Fruit fly (Drosophila melanogaster) whole organism, wandering third instar larva: Measurements from ENCODE around the gene CG4511.

Source experiments
- CG9705 ChIP-seq: fragments of 200-800 bp; sonication (Bioruptor generic); optimal IDR thresholded peaks from 2 replicates; lab custom pipeline; 2018; ENCODE audit warnings: missing biosample characterization, mild to moderate bottlenecking, missing genetic modification characterization
- CrebA ChIP-seq: fragments of 200-800 bp; sonication (Bioruptor generic); optimal IDR thresholded peaks from 2 replicates; lab custom pipeline; 2016; ENCODE audit warnings: missing biosample characterization, mild to moderate bottlenecking, missing genetic modification characterization, borderline replicate concordance
- Dfd ChIP-seq: fragments of >200 bp; optimal IDR thresholded peaks from 2 replicates; lab custom pipeline; 2017; ENCODE audit warnings: missing biosample characterization, missing genetic modification characterization
- Dif ChIP-seq: fragments of 200-275, 200-300 bp; sonication (Bioruptor generic); optimal IDR thresholded peaks from 2 replicates; lab custom pipeline; 2018; ENCODE audit warnings: missing biosample characterization, missing genetic modification characterization; ENCODE audit not compliant: partially characterized antibody
- GATAd ChIP-seq: sonication (Bioruptor generic); optimal IDR thresholded peaks from 2 replicates; lab custom pipeline; 2016; ENCODE audit warnings: missing biosample characterization, missing genetic modification characterization
- Hnf4 ChIP-seq: fragments of 200-800 bp; sonication (Bioruptor generic); optimal IDR thresholded peaks from 2 replicates; lab custom pipeline; 2016; ENCODE audit warnings: missing biosample characterization, mild to moderate bottlenecking, missing genetic modification characterization
- Hr78 ChIP-seq: fragments of >200 bp; optimal IDR thresholded peaks from 2 replicates; lab custom pipeline; 2017; ENCODE audit warnings: missing biosample characterization, missing genetic modification characterization
- Hr83 ChIP-seq: fragments of 200-300 bp; sonication (Bioruptor generic); optimal IDR thresholded peaks from 2 replicates; lab custom pipeline; 2016; ENCODE audit warnings: missing biosample characterization, mild to moderate bottlenecking, missing genetic modification characterization, moderate library complexity; ENCODE audit not compliant: poor library complexity, severe bottlenecking
- Jra ChIP-seq: sonication (Bioruptor generic); optimal IDR thresholded peaks from 2 replicates; lab custom pipeline; 2016; ENCODE audit warnings: missing biosample characterization, missing genetic modification characterization
- Mio ChIP-seq: sonication (Bioruptor generic); optimal IDR thresholded peaks from 2 replicates; lab custom pipeline; 2016; ENCODE audit warnings: missing biosample characterization, missing genetic modification characterization
- Myc ChIP-seq: fragments of >200 bp; optimal IDR thresholded peaks from 2 replicates; lab custom pipeline; 2017
- OdsH ChIP-seq: fragments of 200-800 bp; sonication (Bioruptor generic); optimal IDR thresholded peaks from 2 replicates; lab custom pipeline; 2016; ENCODE audit warnings: missing biosample characterization, mild to moderate bottlenecking, missing genetic modification characterization
- Rel ChIP-seq, 2 experiments: fragments of 200-800 bp; sonication (Bioruptor generic) in 1 of 2; optimal IDR thresholded peaks; 2 replicates in 1 of 2; 3 replicates in 1 of 2; lab custom pipeline; 2016 to 2019; ENCODE audit warnings: mild to moderate bottlenecking in 2 of 2, missing biosample characterization in 2 of 2, missing genetic modification characterization in 2 of 2, moderate library complexity in 1 of 2
- Sp1 ChIP-seq: fragments of 200-800 bp; sonication (Bioruptor generic); optimal IDR thresholded peaks from 3 replicates; lab custom pipeline; 2019; ENCODE audit warnings: missing biosample characterization, mild to moderate bottlenecking, missing genetic modification characterization, moderate library complexity
- Vsx2 ChIP-seq: fragments of 200-300, 225-300 bp; sonication (Bioruptor generic); optimal IDR thresholded peaks from 2 replicates; lab custom pipeline; 2018; ENCODE audit warnings: missing biosample characterization, missing genetic modification characterization; ENCODE audit not compliant: partially characterized antibody
- br ChIP-seq: fragments of 200-800 bp; sonication (Bioruptor generic); optimal IDR thresholded peaks from 2 replicates; lab custom pipeline; 2016; ENCODE audit warnings: missing biosample characterization, missing genetic modification characterization
- dl ChIP-seq, 2 experiments: fragments of 175-275, 200-275 bp in 1 of 2; fragments of 200-275 bp in 1 of 2; sonication (Bioruptor generic); optimal IDR thresholded peaks; lab custom pipeline; 2018; ENCODE audit warnings: mild to moderate bottlenecking in 2 of 2, missing biosample characterization in 2 of 2, missing genetic modification characterization in 2 of 2, moderate library complexity in 2 of 2; ENCODE audit not compliant: partially characterized antibody in 2 of 2, insufficient read depth in 1 of 2
- dmrt93B ChIP-seq: fragments of 200-800 bp; sonication (Bioruptor generic); optimal IDR thresholded peaks from 2 replicates; lab custom pipeline; 2018; ENCODE audit warnings: missing biosample characterization, mild to moderate bottlenecking, missing genetic modification characterization
- dsf ChIP-seq: sonication (Bioruptor generic); optimal IDR thresholded peaks from 2 replicates; lab custom pipeline; 2016; ENCODE audit warnings: missing biosample characterization, missing genetic modification characterization, borderline replicate concordance
- ey ChIP-seq: fragments of 200-800 bp; sonication (Bioruptor generic); optimal IDR thresholded peaks from 2 replicates; lab custom pipeline; 2016; ENCODE audit warnings: missing biosample characterization, missing genetic modification characterization
- foxo ChIP-seq, 2 experiments: fragments of 200-800 bp; sonication (Bioruptor generic); optimal IDR thresholded peaks; 2 replicates in 1 of 2; 3 replicates in 1 of 2; lab custom pipeline; 2016 to 2017; ENCODE audit warnings: missing biosample characterization in 2 of 2, missing genetic modification characterization in 2 of 2
- fru ChIP-seq: fragments of 200-800 bp; sonication (Bioruptor generic); optimal IDR thresholded peaks from 3 replicates; lab custom pipeline; 2016; ENCODE audit warnings: missing biosample characterization, mild to moderate bottlenecking, missing genetic modification characterization
- h ChIP-seq: fragments of 200-800 bp; sonication (Bioruptor generic); optimal IDR thresholded peaks from 3 replicates; lab custom pipeline; 2016; ENCODE audit warnings: missing biosample characterization, mild to moderate bottlenecking, missing genetic modification characterization
- jim ChIP-seq: fragments of 175-275, 200-325 bp; sonication (Bioruptor generic); optimal IDR thresholded peaks from 2 replicates; lab custom pipeline; 2016; ENCODE audit warnings: missing biosample characterization, mild to moderate bottlenecking, missing genetic modification characterization
- lola ChIP-seq: fragments of >200 bp; optimal IDR thresholded peaks from 2 replicates; lab custom pipeline; 2017; ENCODE audit warnings: missing biosample characterization, missing genetic modification characterization
- pan ChIP-seq: fragments of >200 bp; optimal IDR thresholded peaks from 2 replicates; lab custom pipeline; 2017
- psq ChIP-seq: fragments of 200-800 bp; sonication (Bioruptor generic); optimal IDR thresholded peaks from 3 replicates; lab custom pipeline; 2017; ENCODE audit warnings: missing biosample characterization, mild to moderate bottlenecking, missing genetic modification characterization, moderate library complexity
- rgr ChIP-seq: fragments of 200-800 bp; sonication (Bioruptor generic); optimal IDR thresholded peaks from 3 replicates; lab custom pipeline; 2016; ENCODE audit warnings: missing biosample characterization, mild to moderate bottlenecking, missing genetic modification characterization
- sage ChIP-seq: fragments of 200-800 bp; sonication (Bioruptor generic); optimal IDR thresholded peaks from 2 replicates; lab custom pipeline; 2016; ENCODE audit warnings: missing biosample characterization, mild to moderate bottlenecking, missing genetic modification characterization
- sv ChIP-seq: fragments of 200-800 bp; sonication (Bioruptor generic); optimal IDR thresholded peaks from 3 replicates; lab custom pipeline; 2016; ENCODE audit warnings: missing biosample characterization, missing genetic modification characterization
- tai ChIP-seq: sonication (Bioruptor generic); optimal IDR thresholded peaks from 2 replicates; lab custom pipeline; 2016; ENCODE audit warnings: missing biosample characterization, missing genetic modification characterization
- woc ChIP-seq: sonication (Bioruptor generic); optimal IDR thresholded peaks from 2 replicates; lab custom pipeline; 2016; ENCODE audit warnings: missing biosample characterization, mild to moderate bottlenecking, missing genetic modification characterization

The CG4511 gene

DNA sequence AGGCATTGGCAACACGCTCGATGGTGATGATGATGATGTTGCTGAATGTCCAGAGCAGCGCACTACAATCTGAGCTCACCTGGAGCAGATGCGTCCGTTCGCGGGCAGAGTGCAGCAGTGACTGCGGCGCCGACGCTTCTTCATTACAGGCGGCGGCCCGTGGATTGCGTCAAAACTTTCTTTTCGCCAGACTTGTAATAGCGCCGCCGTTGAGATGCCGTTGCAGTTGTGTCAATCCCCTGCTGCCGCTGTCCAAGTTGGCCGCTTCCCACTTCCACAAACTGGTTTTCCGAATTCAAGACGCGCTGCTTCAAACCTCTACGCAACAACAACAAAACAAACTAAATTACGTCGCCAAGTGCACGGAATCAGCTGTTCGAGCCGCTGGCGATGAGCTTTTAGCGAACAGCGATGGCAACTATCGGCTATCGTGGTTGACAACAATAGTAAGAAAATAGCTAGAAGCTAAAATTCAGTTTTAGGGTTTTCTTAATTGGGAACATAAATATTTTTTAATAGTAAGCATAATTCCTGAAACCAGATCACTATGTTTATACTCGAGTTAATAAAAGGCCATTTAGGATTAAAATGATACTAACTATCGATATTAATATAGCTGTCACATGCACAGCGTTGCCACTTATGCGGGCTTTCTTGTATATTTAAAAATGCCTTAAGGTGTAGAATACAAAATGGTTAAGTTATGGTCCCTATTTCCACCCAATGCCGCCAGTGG, 27.7 kb downstream of the CG4511 start, which contains the start of gene Tpc1 (continued):
- TF ChIP-seq OdsH (GFP tag; lab: Kevin White, UChicago): no peak

DNA sequence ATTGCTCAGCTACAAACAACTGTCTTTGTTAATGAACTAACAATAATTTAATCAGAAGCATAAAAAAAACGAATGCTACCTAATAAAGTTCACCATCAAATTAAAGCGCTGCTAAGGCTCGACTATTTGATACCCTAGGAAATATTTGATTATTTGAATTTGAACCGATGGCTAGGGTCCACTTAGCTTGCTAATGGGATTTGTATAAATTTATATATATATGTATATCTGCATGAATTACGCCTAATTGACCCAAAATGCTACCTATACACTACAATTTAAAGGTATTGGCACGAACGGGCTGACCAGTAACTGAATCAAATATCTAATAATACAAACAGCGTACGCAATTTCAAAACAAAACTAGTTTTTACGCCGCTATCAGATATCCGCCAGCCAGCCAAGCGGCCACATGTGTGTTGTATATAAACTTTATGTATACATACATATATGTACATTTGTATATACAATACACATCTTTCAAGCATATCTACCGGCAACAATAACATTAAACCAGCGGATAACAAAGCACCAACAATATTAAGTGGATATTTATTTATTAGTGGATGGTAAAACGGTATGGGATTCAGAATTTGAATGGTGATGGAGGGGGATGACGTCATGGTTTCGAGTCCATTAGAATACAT, 29.9 kb downstream of the CG4511 start:
- peak in 1 of 2 experiments; percentile 20 for TF ChIP-seq foxo (GFP tag; optimal IDR thresholded peaks at IDR 0.05; lab: Kevin White, UChicago)
- TF ChIP-seq sv (GFP tag; lab: Kevin White, UChicago): peak; percentile 0
- TF ChIP-seq Myc: no peak
- peak; percentile 18 for TF ChIP-seq h (GFP tag; lab: Kevin White, UChicago)
- no peak for TF ChIP-seq Jra (GFP tag; lab: Kevin White, UChicago)

dm6 chr3R:10884678-10885421, 30.5 kb downstream of the CG4511 start, which contains the start of gene CG14696:
Gene CG14696 (minus strand): TSS chr3R:10885001.
- TF ChIP-seq Rel (GFP tag; optimal IDR thresholded peaks at IDR 0.05; lab: Kevin White, UChicago) (no peak), Rel (tag; optimal IDR thresholded peaks at IDR 0.05; lab: Kevin White, UChicago) (peak; percentile 97), Hr78 (GFP tag; lab: Kevin White, UChicago) (no peak)

- TF ChIP-seq Dfd (no peak), Sp1 (GFP tag; lab: Kevin White, UChicago) (peak; percentile 10), OdsH (GFP tag; lab: Kevin White, UChicago) (peak; percentile 13), CrebA (GFP tag; lab: Kevin White, UChicago) (no peak), jim (GFP tag; lab: Kevin White, UChicago) (no peak)
- TF ChIP-seq, all 38 proteins: peak for 2
Observed at dm6 chr3R:10885422-10886081, 31.3 kb downstream of the CG4511 start, which contains the start of gene Leash. Gene Leash (plus strand): TSS chr3R:10885540.

DNA sequence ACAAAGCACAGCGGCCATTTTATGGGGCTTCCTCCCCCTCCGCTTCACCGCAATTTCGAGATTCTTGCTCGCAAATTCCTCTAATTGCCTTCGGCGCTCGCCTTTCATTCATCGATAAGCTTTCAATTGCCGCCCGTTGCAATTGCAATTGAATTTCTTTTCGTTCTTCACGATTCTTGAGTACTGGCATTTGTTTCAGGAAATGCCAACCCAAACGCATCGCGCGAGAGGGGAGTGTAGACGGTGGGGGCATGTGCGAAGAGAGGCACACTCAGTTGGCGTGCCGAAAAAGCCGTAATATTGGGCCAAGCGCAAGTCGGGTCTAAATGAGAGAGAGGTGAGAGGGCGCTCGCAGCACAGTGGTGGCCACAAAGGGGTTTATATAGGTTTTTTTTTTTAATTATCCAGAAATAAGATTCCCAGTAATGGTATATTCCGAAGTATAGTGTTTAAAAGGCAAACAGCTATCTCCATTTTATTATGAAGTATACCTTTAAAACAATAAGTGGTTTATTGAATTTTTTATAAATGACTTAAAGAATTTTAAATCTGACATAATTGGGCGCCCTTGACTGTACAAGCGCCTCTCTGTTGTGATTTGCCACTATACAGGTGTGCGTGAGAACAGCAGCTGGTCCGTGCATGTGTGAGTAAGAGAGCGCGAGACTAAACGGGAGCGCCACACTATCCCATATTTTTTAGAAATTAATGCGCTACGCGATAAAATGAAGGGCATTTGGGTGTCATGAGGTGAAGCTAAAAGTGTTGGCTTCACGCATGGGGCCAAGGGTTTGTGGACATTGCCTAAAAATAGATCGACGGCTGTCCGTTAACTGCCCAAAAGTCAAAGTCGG, 32.4 kb downstream of the CG4511 start:
- TF ChIP-seq fru (peak; percentile 96), dl (GFP tag; optimal IDR thresholded peaks at IDR 0.05; lab: Kevin White, UChicago; ENCODE audit: insufficient read depth in 1 of 2, partially characterized antibody in 2 of 2) (peak; percentile 11 to 66), Myc (no peak), Mio (GFP tag; lab: Kevin White, UChicago) (peak; percentile 49), Rel (GFP tag; optimal IDR thresholded peaks at IDR 0.05; lab: Kevin White, UChicago) (no peak), Rel (tag; optimal IDR thresholded peaks at IDR 0.05; lab: Kevin White, UChicago) (peak; percentile 23), Dfd (no peak), foxo (GFP tag; optimal IDR thresholded peaks at IDR 0.05; lab: Kevin White, UChicago) (peak; percentile 47 to 97), dsf (GFP tag; lab: Kevin White, UChicago) (peak; percentile 59), GATAd (GFP tag; lab: Kevin White, UChicago) (no peak), CrebA (GFP tag; lab: Kevin White, UChicago) (no peak), Vsx2 (GFP tag; lab: Kevin White, UChicago) (peak; percentile 51), h (GFP tag; lab: Kevin White, UChicago) (peak; percentile 96), Hr78 (GFP tag; lab: Kevin White, UChicago) (no peak), Dif (GFP tag; lab: Kevin White, UChicago) (peak; percentile 69), rgr (peak; percentile 94), lola (no peak), woc (GFP tag; lab: Kevin White, UChicago) (peak; percentile 97), tai (GFP tag; lab: Kevin White, UChicago) (no peak), OdsH (GFP tag; lab: Kevin White, UChicago) (peak; percentile 96), br (GFP tag; lab: Kevin White, UChicago) (peak; percentile 93), pan (lab: Kevin White, UChicago) (no peak), sage (GFP tag; lab: Kevin White, UChicago) (peak; percentile 78), Sp1 (GFP tag; lab: Kevin White, UChicago) (peak; percentile 94), dmrt93B (GFP tag; lab: Kevin White, UChicago) (peak; percentile 79), sv (GFP tag; lab: Kevin White, UChicago) (peak; percentile 83), psq (GFP tag; lab: Kevin White, UChicago) (peak; percentile 93), jim (GFP tag; lab: Kevin White, UChicago) (no peak), Hnf4 (peak; percentile 88), Hr83 (GFP tag; lab: Kevin White, UChicago) (peak; percentile 3), ey (GFP tag; lab: Kevin White, UChicago) (peak; percentile 95), CG9705 (GFP tag; lab: Kevin White, UChicago) (peak; percentile 71)
